Worm (Caenorhabditis elegans) whole organism, early embryonic: Measurements from ENCODE around the gene C35D10.6.

Experiments used
- F13C5.2 ChIP-seq: sonication (generic microtip); optimal IDR thresholded peaks from 2 replicates; lab custom pipeline; 2017; ENCODE audit warnings: mild to moderate bottlenecking, missing genetic modification characterization, inconsistent platforms, missing compliant biosample characterization
- aly-1 ChIP-seq: sonication (generic microtip); optimal IDR thresholded peaks from 2 replicates; lab custom pipeline; 2016; ENCODE audit warnings: missing genetic modification characterization, missing compliant biosample characterization
- ama-1 ChIP-seq: fragments of 150-350 bp; optimal IDR thresholded peaks from 2 replicates; lab custom pipeline; 2014
- ceh-13 ChIP-seq: fragments of 200-800 bp; sonication (Bioruptor generic); optimal IDR thresholded peaks from 2 replicates; lab custom pipeline; 2018; ENCODE audit warnings: mild to moderate bottlenecking, missing genetic modification characterization, missing compliant biosample characterization
- ceh-36 ChIP-seq: sonication (generic microtip); optimal IDR thresholded peaks from 2 replicates; lab custom pipeline; 2016; ENCODE audit warnings: missing genetic modification characterization, inconsistent platforms, missing compliant biosample characterization
- flt-1 ChIP-seq: fragments of 200-800 bp; sonication (Bioruptor generic); IDR thresholded peaks from 2 replicates; pipeline ENCODE4 v1.3.6; 2022; ENCODE audit warnings: missing genetic modification characterization, missing compliant biosample characterization
- hmg-4 ChIP-seq: fragments of 200-800 bp; sonication (Bioruptor generic); optimal IDR thresholded peaks from 2 replicates; lab custom pipeline; 2018; ENCODE audit warnings: mild to moderate bottlenecking, missing genetic modification characterization, missing compliant biosample characterization
- hnd-1 ChIP-seq: sonication (generic microtip); optimal IDR thresholded peaks from 2 replicates; lab custom pipeline; 2016; ENCODE audit warnings: missing genetic modification characterization, missing compliant biosample characterization
- pes-1 ChIP-seq: fragments of 200-800 bp; sonication (Bioruptor generic); IDR thresholded peaks from 2 replicates; pipeline ENCODE4 v1.3.6; 2022; ENCODE audit warnings: missing genetic modification reagents, missing genetic modification characterization, missing compliant biosample characterization
- scrt-1 ChIP-seq: fragments of 200-800 bp; sonication (Bioruptor generic); IDR thresholded peaks from 2 replicates; pipeline ENCODE4 v1.3.6; 2022; ENCODE audit warnings: missing genetic modification characterization, missing compliant biosample characterization
- sea-1 ChIP-seq: fragments of 200-800 bp; sonication (Bioruptor generic); conservative IDR thresholded peaks from 2 replicates; pipeline ENCODE4 v1.3.6; 2022; ENCODE audit warnings: missing genetic modification characterization, missing compliant biosample characterization
- tbx-11 ChIP-seq: fragments of 200-800 bp; sonication (Bioruptor generic); IDR thresholded peaks from 2 replicates; pipeline ENCODE4 v1.3.6; 2022; ENCODE audit warnings: missing genetic modification characterization, missing compliant biosample characterization
- tbx-37 ChIP-seq: fragments of 200-800 bp; sonication (Bioruptor generic); conservative IDR thresholded peaks from 2 replicates; pipeline ENCODE4 v1.3.6; 2022; ENCODE audit warnings: missing genetic modification reagents, missing genetic modification characterization, missing compliant biosample characterization

DNA sequence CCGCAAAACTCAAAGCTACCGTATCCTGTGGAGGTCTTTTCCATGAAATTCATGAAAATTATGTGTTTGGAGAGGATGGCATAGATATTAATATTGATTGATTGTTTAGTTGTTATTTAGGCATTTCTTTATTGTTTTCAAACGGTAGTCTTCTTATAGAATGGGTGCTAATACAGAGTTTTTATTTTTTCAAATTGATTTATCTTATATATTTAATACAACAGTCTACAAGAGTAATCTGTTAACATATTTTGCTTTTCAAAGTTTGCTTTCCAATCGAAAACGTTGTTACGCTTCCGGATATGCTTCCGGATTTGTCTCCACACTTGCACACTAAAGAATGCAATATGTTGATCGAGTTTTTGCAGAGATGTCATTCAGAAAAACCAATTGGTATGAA lies 7.6 kb downstream of the C35D10.6 start, which contains the start of gene C35D10.17:
- TF ChIP-seq pes-1 (GFP tag; lab: Robert Waterston, UW): no peak
- no peak for TF ChIP-seq ama-1 (lab: Kevin White, UChicago)
- TF ChIP-seq sea-1 (GFP tag; lab: Robert Waterston, UW): no peak
- no peak for TF ChIP-seq hmg-4 (GFP tag; lab: Kevin White, UChicago)
- no peak for TF ChIP-seq tbx-11 (GFP tag; lab: Robert Waterston, UW)
- no peak for TF ChIP-seq ceh-36 (tag; lab: Kevin White, UChicago)
- TF ChIP-seq hnd-1 (tag; lab: Kevin White, UChicago): no peak
- no peak for TF ChIP-seq tbx-37
- TF ChIP-seq scrt-1: no peak
- no peak for TF ChIP-seq F13C5.2 (tag; lab: Kevin White, UChicago)
- TF ChIP-seq ceh-13 (GFP tag; lab: Kevin White, UChicago): no peak
- no peak for TF ChIP-seq flt-1
- TF ChIP-seq aly-1 (tag; lab: Kevin White, UChicago): no peak
